Fruit fly (Drosophila melanogaster) whole organism, prepupa: ENCODE data around the gene CG17239.
A peak's percentile ranks its signal among the peaks of the same experiment; 100 is the strongest.

Experiments used
- Blimp-1 ChIP-seq: fragments of 200-800 bp; sonication (Bioruptor generic); optimal IDR thresholded peaks from 3 replicates; lab custom pipeline; 2017; ENCODE audit warnings: missing biosample characterization, missing genetic modification characterization, mild to moderate bottlenecking, moderate library complexity, missing genetic modification reagents
- CG10631 ChIP-seq: fragments of 200-800 bp; sonication (Bioruptor generic); optimal IDR thresholded peaks from 2 replicates; lab custom pipeline; 2016; ENCODE audit warnings: missing biosample characterization, missing genetic modification characterization
- CG10669 ChIP-seq: fragments of 200-800 bp; sonication (Bioruptor generic); optimal IDR thresholded peaks from 3 replicates; lab custom pipeline; 2018; ENCODE audit warnings: missing biosample characterization, mild to moderate bottlenecking, missing genetic modification characterization, moderate library complexity
- CG11294 ChIP-seq: fragments of 200-800 bp; sonication (Bioruptor generic); IDR thresholded peaks from 2 replicates; pipeline ENCODE4 v1.3.6; 2022; ENCODE audit warnings: missing biosample characterization, missing genetic modification characterization
- CG11762 ChIP-seq: fragments of 200-800 bp; sonication (Bioruptor generic); optimal IDR thresholded peaks from 3 replicates; lab custom pipeline; 2016; ENCODE audit warnings: missing biosample characterization, missing genetic modification characterization; ENCODE audit not compliant: insufficient read depth
- CG11902 ChIP-seq: fragments of 200-800 bp; sonication (Bioruptor generic); optimal IDR thresholded peaks from 3 replicates; lab custom pipeline; 2016; ENCODE audit warnings: missing biosample characterization, missing genetic modification characterization
- CG15336 ChIP-seq: fragments of 200-800 bp; sonication (Bioruptor generic); IDR thresholded peaks from 2 replicates; pipeline ENCODE4 v1.3.6; 2022; ENCODE audit warnings: missing biosample characterization, missing genetic modification characterization
- CG1621 ChIP-seq: fragments of 200-800 bp; sonication (Bioruptor generic); optimal IDR thresholded peaks from 3 replicates; lab custom pipeline; 2018; ENCODE audit warnings: missing biosample characterization, mild to moderate bottlenecking, missing genetic modification characterization
- CG16779 ChIP-seq: fragments of 200-800 bp; sonication (Bioruptor generic); optimal IDR thresholded peaks from 3 replicates; lab custom pipeline; 2017; ENCODE audit warnings: missing biosample characterization, mild to moderate bottlenecking, missing genetic modification characterization
- CG31627 ChIP-seq: fragments of 200-800 bp; sonication (Bioruptor generic); optimal IDR thresholded peaks from 3 replicates; lab custom pipeline; 2016; ENCODE audit warnings: missing biosample characterization, missing genetic modification characterization
- CG32006 ChIP-seq: fragments of 200-800 bp; sonication (Bioruptor generic); optimal IDR thresholded peaks from 3 replicates; lab custom pipeline; 2017; ENCODE audit warnings: missing biosample characterization, mild to moderate bottlenecking, missing genetic modification characterization
- CG34406 ChIP-seq: fragments of 200-800 bp; sonication (Bioruptor generic); optimal IDR thresholded peaks from 3 replicates; lab custom pipeline; 2016; ENCODE audit warnings: missing biosample characterization, missing genetic modification characterization
- CG3919 ChIP-seq: fragments of 200-800 bp; sonication (Bioruptor generic); optimal IDR thresholded peaks from 3 replicates; lab custom pipeline; 2016; ENCODE audit warnings: missing biosample characterization, missing genetic modification characterization
- CG6163 ChIP-seq: fragments of 200-800 bp; sonication (Bioruptor generic); IDR thresholded peaks from 3 replicates; pipeline ENCODE4 v1.3.6; 2022; ENCODE audit warnings: missing biosample characterization, missing genetic modification characterization
- CG6276 ChIP-seq: fragments of 200-800 bp; sonication (Bioruptor generic); optimal IDR thresholded peaks from 2 replicates; lab custom pipeline; 2017; ENCODE audit warnings: missing biosample characterization, mild to moderate bottlenecking, missing genetic modification characterization
- CG6808 ChIP-seq: fragments of 200-800 bp; sonication (Bioruptor generic); optimal IDR thresholded peaks from 3 replicates; lab custom pipeline; 2017; ENCODE audit warnings: missing biosample characterization, missing genetic modification characterization, mild to moderate bottlenecking, moderate library complexity, missing genetic modification reagents
- CG6854 ChIP-seq: fragments of 200-800 bp; sonication (Bioruptor generic); optimal IDR thresholded peaks from 2 replicates; lab custom pipeline; 2017; ENCODE audit warnings: missing biosample characterization, mild to moderate bottlenecking, missing genetic modification characterization
- CG8119 ChIP-seq: fragments of 200-800 bp; sonication (Bioruptor generic); IDR thresholded peaks from 3 replicates; pipeline ENCODE4 v1.3.6; 2022; ENCODE audit warnings: missing biosample characterization, missing genetic modification characterization
- CG8319 ChIP-seq: fragments of 200-800 bp; sonication (Bioruptor generic); optimal IDR thresholded peaks from 3 replicates; lab custom pipeline; 2016; ENCODE audit warnings: missing biosample characterization, missing genetic modification characterization
- CG8632 ChIP-seq: fragments of 200-800 bp; sonication (Bioruptor generic); optimal IDR thresholded peaks from 3 replicates; lab custom pipeline; 2016; ENCODE audit warnings: missing biosample characterization, missing genetic modification characterization
- CG9139 ChIP-seq: fragments of 200-800 bp; sonication (Bioruptor generic); optimal IDR thresholded peaks from 3 replicates; lab custom pipeline; 2017; ENCODE audit warnings: missing biosample characterization, mild to moderate bottlenecking, missing genetic modification characterization
- Eip75B ChIP-seq: fragments of 200-800 bp; sonication (Bioruptor generic); optimal IDR thresholded peaks from 3 replicates; lab custom pipeline; 2016; ENCODE audit warnings: missing biosample characterization, missing genetic modification characterization
- Eip78C ChIP-seq: fragments of 200-800 bp; sonication (Bioruptor generic); peaks from one replicate; lab custom pipeline; 2016; ENCODE audit warnings: missing biosample characterization, missing genetic modification characterization
- Eip93F ChIP-seq: fragments of 200-800 bp; sonication (Bioruptor generic); optimal IDR thresholded peaks from 2 replicates; lab custom pipeline; 2016; ENCODE audit warnings: missing biosample characterization, mild to moderate bottlenecking, missing genetic modification characterization
- Ets96B ChIP-seq: fragments of 200-800 bp; optimal IDR thresholded peaks from 2 replicates; lab custom pipeline; 2019; ENCODE audit warnings: missing biosample characterization, mild to moderate bottlenecking, missing genetic modification characterization, moderate library complexity
- Lpt ChIP-seq: fragments of 200-800 bp; sonication (Bioruptor generic); optimal IDR thresholded peaks from 3 replicates; lab custom pipeline; 2016; ENCODE audit warnings: missing biosample characterization, missing genetic modification characterization
- OdsH ChIP-seq: fragments of 200-800 bp; sonication (Bioruptor generic); optimal IDR thresholded peaks from 3 replicates; lab custom pipeline; 2016; ENCODE audit warnings: missing biosample characterization, missing genetic modification characterization
- Smox ChIP-seq: fragments of 200-800 bp; sonication (Bioruptor generic); optimal IDR thresholded peaks from 3 replicates; lab custom pipeline; 2016; ENCODE audit warnings: missing biosample characterization, missing genetic modification characterization
- Sox102F ChIP-seq: fragments of 200-800 bp; sonication (Bioruptor generic); optimal IDR thresholded peaks from 2 replicates; lab custom pipeline; 2016; ENCODE audit warnings: missing biosample characterization, mild to moderate bottlenecking, missing genetic modification characterization
- achi ChIP-seq: fragments of 200-800 bp; sonication (Bioruptor generic); optimal IDR thresholded peaks from 3 replicates; lab custom pipeline; 2016; ENCODE audit warnings: missing biosample characterization, missing genetic modification characterization
- acj6 ChIP-seq: fragments of 200-800 bp; sonication (Bioruptor generic); optimal IDR thresholded peaks from 3 replicates; lab custom pipeline; 2016; ENCODE audit warnings: missing biosample characterization, missing genetic modification characterization
- cyc ChIP-seq: fragments of 200-800 bp; sonication (Bioruptor generic); optimal IDR thresholded peaks from 3 replicates; lab custom pipeline; 2016; ENCODE audit warnings: missing biosample characterization, missing genetic modification characterization
- dsx ChIP-seq: fragments of 200-800 bp; optimal IDR thresholded peaks from 3 replicates; lab custom pipeline; 2019; ENCODE audit warnings: missing biosample characterization, mild to moderate bottlenecking, missing genetic modification characterization, moderate library complexity; ENCODE audit not compliant: poor library complexity, severe bottlenecking
- eg ChIP-seq: fragments of 200-800 bp; sonication (Bioruptor generic); IDR thresholded peaks from 3 replicates; pipeline ENCODE4 v1.3.6; 2022; ENCODE audit warnings: missing biosample characterization, missing genetic modification characterization
- esn ChIP-seq: fragments of 200-800 bp; sonication (Bioruptor generic); optimal IDR thresholded peaks from 2 replicates; lab custom pipeline; 2016; ENCODE audit warnings: missing biosample characterization, mild to moderate bottlenecking, missing genetic modification characterization, moderate library complexity
- fd59A ChIP-seq: fragments of 200-800 bp; sonication (Bioruptor generic); optimal IDR thresholded peaks from 2 replicates; lab custom pipeline; 2017; ENCODE audit warnings: missing biosample characterization, mild to moderate bottlenecking, missing genetic modification characterization, missing genetic modification reagents
- fd85E ChIP-seq: fragments of 200-800 bp; sonication (Bioruptor generic); optimal IDR thresholded peaks from 3 replicates; lab custom pipeline; 2016; ENCODE audit warnings: missing biosample characterization, missing genetic modification characterization
- fkh ChIP-seq: fragments of 200-800 bp; sonication (Bioruptor generic); optimal IDR thresholded peaks from 3 replicates; lab custom pipeline; 2017; ENCODE audit warnings: missing biosample characterization, mild to moderate bottlenecking, missing genetic modification characterization, moderate library complexity
- lz ChIP-seq: fragments of 200-800 bp; sonication (Bioruptor generic); optimal IDR thresholded peaks from 3 replicates; lab custom pipeline; 2016; ENCODE audit warnings: missing biosample characterization, missing genetic modification characterization
- net ChIP-seq: fragments of 200-800 bp; sonication (Bioruptor generic); optimal IDR thresholded peaks from 3 replicates; lab custom pipeline; 2016; ENCODE audit warnings: missing biosample characterization, missing genetic modification characterization
- salr ChIP-seq, 2 experiments: fragments of 200-800 bp; sonication (Bioruptor generic); optimal IDR thresholded peaks; 3 replicates each; lab custom pipeline; 2016 to 2018; ENCODE audit warnings: missing biosample characterization in 2 of 2, missing genetic modification characterization in 2 of 2, mild to moderate bottlenecking in 1 of 2
- spab ChIP-seq: fragments of 200-800 bp; sonication (Bioruptor generic); optimal IDR thresholded peaks from 2 replicates; lab custom pipeline; 2017; ENCODE audit warnings: missing biosample characterization, mild to moderate bottlenecking, missing genetic modification characterization, missing genetic modification reagents
- ss ChIP-seq, 2 experiments: fragments of 200-800 bp; sonication (Bioruptor generic); optimal IDR thresholded peaks; 2 replicates in 1 of 2; 3 replicates in 1 of 2; lab custom pipeline; 2017 to 2018; ENCODE audit warnings: mild to moderate bottlenecking in 2 of 2, missing biosample characterization in 2 of 2, missing genetic modification characterization in 2 of 2, moderate library complexity in 1 of 2
- svp ChIP-seq: fragments of 200-800 bp; sonication (Bioruptor generic); peaks from one replicate; lab custom pipeline; 2016; ENCODE audit warnings: missing biosample characterization, missing genetic modification characterization
- vri ChIP-seq: fragments of 200-800 bp; sonication (Bioruptor generic); optimal IDR thresholded peaks from 3 replicates; lab custom pipeline; 2016; ENCODE audit warnings: missing biosample characterization, mild to moderate bottlenecking, missing genetic modification characterization

The CG17239 gene

dm6 chr2L:2217067-2217684, 35.0 kb downstream of the CG17239 start, which contains the start of the genes CG15386, CG42371 and mio (continued):
- no peak for TF ChIP-seq achi (GFP tag; lab: Kevin White, UChicago)
- no peak for TF ChIP-seq acj6 (GFP tag; lab: Kevin White, UChicago)
- no peak for TF ChIP-seq OdsH (GFP tag; lab: Kevin White, UChicago)
- no peak for TF ChIP-seq CG10631
- no peak for TF ChIP-seq CG11762 (GFP tag; lab: Kevin White, UChicago)
- no peak for TF ChIP-seq CG31627 (GFP tag; lab: Kevin White, UChicago)
- TF ChIP-seq Ets96B (tag; lab: Kevin White, UChicago): peak; percentile 11
- TF ChIP-seq spab (GFP tag; lab: Kevin White, UChicago): no peak
- TF ChIP-seq CG6163 (GFP tag; lab: Robert Waterston, UW): no peak
- no peak for TF ChIP-seq eg (GFP tag; lab: Robert Waterston, UW)
- TF ChIP-seq CG8632 (GFP tag; lab: Kevin White, UChicago): no peak
- TF ChIP-seq Eip75B (GFP tag; lab: Kevin White, UChicago): no peak
- TF ChIP-seq Eip93F (GFP tag; lab: Kevin White, UChicago): no peak
- TF ChIP-seq CG16779 (tag; lab: Kevin White, UChicago): no peak
- TF ChIP-seq cyc: peak; percentile 1
- no peak for TF ChIP-seq fd85E
- no peak for TF ChIP-seq CG8319 (GFP tag; lab: Kevin White, UChicago)
- peak; percentile 11 for TF ChIP-seq CG6854 (GFP tag; lab: Kevin White, UChicago)
- no peak for TF ChIP-seq CG3919 (GFP tag; lab: Kevin White, UChicago)
- no peak for TF ChIP-seq CG11294 (GFP tag; lab: Robert Waterston, UW)
- TF ChIP-seq CG6276 (GFP tag; lab: Kevin White, UChicago): no peak
- TF ChIP-seq CG10669: no peak
- TF ChIP-seq CG34406 (GFP tag; lab: Kevin White, UChicago): no peak
- TF ChIP-seq Sox102F (GFP tag; lab: Kevin White, UChicago): no peak
- TF ChIP-seq Smox (GFP tag; lab: Kevin White, UChicago): no peak
- TF ChIP-seq fd59A (GFP tag; lab: Kevin White, UChicago): no peak

dm6 chr2L:2216065-2216464, 36.1 kb downstream of the CG17239 start, which contains the start of gene daed:
Gene daed (minus strand): TSS chr2L:2216311.
- TF ChIP-seq esn (GFP tag; lab: Kevin White, UChicago) (peak; percentile 18), CG9139 (GFP tag; lab: Kevin White, UChicago) (no peak)

- TF ChIP-seq esn (GFP tag; lab: Kevin White, UChicago) (peak; percentile 53), cyc (peak; percentile 21), CG34406 (GFP tag; lab: Kevin White, UChicago) (no peak), Lpt (no peak), Eip75B (GFP tag; lab: Kevin White, UChicago) (no peak), CG16779 (tag; lab: Kevin White, UChicago) (no peak), fkh (GFP tag; lab: Kevin White, UChicago) (peak; percentile 96), eg (GFP tag; lab: Robert Waterston, UW) (no peak), salr (GFP tag; optimal IDR thresholded peaks at IDR 0.05; lab: Kevin White, UChicago) (no peak), Blimp-1 (no peak), CG10669 (no peak), Eip78C (GFP tag; lab: Kevin White, UChicago) (peak; percentile 54), achi (GFP tag; lab: Kevin White, UChicago) (no peak), net (GFP tag; lab: Kevin White, UChicago) (no peak), lz (peak; percentile 40), CG15336 (no peak), svp (GFP tag; lab: Kevin White, UChicago) (no peak), CG32006 (GFP tag; lab: Kevin White, UChicago) (no peak), Eip93F (GFP tag; lab: Kevin White, UChicago) (no peak), CG1621 (tag; lab: Kevin White, UChicago) (no peak), CG9139 (GFP tag; lab: Kevin White, UChicago) (no peak), CG11902 (GFP tag; lab: Kevin White, UChicago) (no peak), CG11294 (GFP tag; lab: Robert Waterston, UW) (no peak), CG6808 (no peak), CG31627 (GFP tag; lab: Kevin White, UChicago) (no peak), vri (GFP tag; lab: Kevin White, UChicago) (no peak), ss (GFP tag; optimal IDR thresholded peaks at IDR 0.05; lab: Kevin White, UChicago) (no peak), Ets96B (tag; lab: Kevin White, UChicago) (no peak), CG11762 (GFP tag; lab: Kevin White, UChicago) (no peak), CG8119 (GFP tag; lab: Robert Waterston, UW) (no peak), dsx (no peak), CG8632 (GFP tag; lab: Kevin White, UChicago) (no peak)
These were observed 38.1 kb downstream of the CG17239 start, which contains the start of the genes Uch and CG34174 for dm6 chr2L:2214004-2214403. Gene Uch (minus strand): TSS chr2L:2214211. Gene CG34174 (plus strand): TSS chr2L:2214266.
